Worm (Caenorhabditis elegans) whole organism, mixed stage, embryonic: Measurements from ENCODE around the gene AH9.3.

Source experiments
- lsy-2 ChIP-seq: fragments of 150-350 bp; optimal IDR thresholded peaks from 2 replicates; lab custom pipeline; 2014; ENCODE audit warnings: missing biosample characterization, missing genetic modification characterization
- pha-4 ChIP-seq: fragments of 150-350 bp; optimal IDR thresholded peaks from 2 replicates; lab custom pipeline; 2018; ENCODE audit warnings: missing biosample characterization, missing genetic modification reagents, missing genetic modification characterization

DNA sequence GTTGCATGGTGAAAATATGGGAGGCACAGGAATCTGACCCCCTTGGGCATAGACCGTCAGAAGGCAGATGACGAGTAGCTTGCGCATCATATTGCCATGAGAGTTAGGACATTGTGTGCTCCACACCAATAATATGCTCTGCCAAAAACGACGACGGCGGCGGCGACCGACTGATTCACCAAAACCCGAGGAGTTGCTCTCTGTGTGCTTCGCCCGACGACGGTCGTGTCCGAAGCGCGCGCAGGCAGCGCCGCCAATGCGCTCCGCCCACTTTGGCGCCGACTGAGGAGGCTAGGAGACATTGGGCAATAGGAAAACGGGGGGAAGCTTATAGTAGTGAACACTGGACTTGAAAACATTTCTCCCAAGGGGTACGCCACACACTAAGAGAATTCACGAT is 7.1 kb upstream of the AH9.3 start, which contains the start of gene AH9.6:
- TF ChIP-seq pha-4 (tag; lab: Kevin White, UChicago) = no peak
- no peak for TF ChIP-seq lsy-2
